Worm (Caenorhabditis elegans): ENCODE results near the gene golg-4.

golg-4 gene

ce11 chrIII:3460061-3460460, 54.7 kb downstream of the golg-4 start, which contains the start of gene C34C12.8 (continued):
- peak; percentile 37 for TF ChIP-seq pax-1 (tag; optimal IDR thresholded peaks at IDR 0.05)
- no peak for TF ChIP-seq ceh-22 (tag; optimal IDR thresholded peaks at IDR 0.05)
- TF ChIP-seq ceh-31 (tag; optimal IDR thresholded peaks at IDR 0.05): peak; percentile 78
- TF ChIP-seq lin-11 (tag; optimal IDR thresholded peaks at IDR 0.05): peak; percentile 17
- peak; percentile 15 for TF ChIP-seq ztf-16 (tag; optimal IDR thresholded peaks at IDR 0.05)
- no peak for TF ChIP-seq pha-4 (tag; optimal IDR thresholded peaks at IDR 0.05)
- TF ChIP-seq C38D4.7 (GFP tag; optimal IDR thresholded peaks at IDR 0.05): no peak
- TF ChIP-seq fkh-10 (GFP tag; optimal IDR thresholded peaks at IDR 0.05): no peak
- TF ChIP-seq sox-4 (tag; optimal IDR thresholded peaks at IDR 0.05): peak; percentile 39
- no peak for TF ChIP-seq hlh-6 (tag; optimal IDR thresholded peaks at IDR 0.05)
- peak; percentile 18 for TF ChIP-seq ets-4 (tag; optimal IDR thresholded peaks at IDR 0.05)
- TF ChIP-seq npax-4 (tag; optimal IDR thresholded peaks at IDR 0.05): peak; percentile 2
- peak; percentile 7 for TF ChIP-seq fkh-6 (tag; optimal IDR thresholded peaks at IDR 0.05)
- peak; percentile 71 for TF ChIP-seq ref-2 (tag; optimal IDR thresholded peaks at IDR 0.05)
- TF ChIP-seq gmeb-2 (tag; optimal IDR thresholded peaks at IDR 0.05): no peak
- no peak for TF ChIP-seq sdc-2 (tag; optimal IDR thresholded peaks at IDR 0.05)
- TF ChIP-seq fax-1 (tag; optimal IDR thresholded peaks at IDR 0.05): peak; percentile 1
- TF ChIP-seq hlh-15 (tag; optimal IDR thresholded peaks at IDR 0.05): peak; percentile 9

ce11 chrIII:3461403-3461802, 56.0 kb downstream of the golg-4 start, which contains the start of gene pph-6:
pph-6 (plus strand) TSS chrIII:3461703.
- TF ChIP-seq pha-4 (tag; optimal IDR thresholded peaks at IDR 0.05): no peak
- TF ChIP-seq ceh-2 (tag; optimal IDR thresholded peaks at IDR 0.05): no peak
- no peak for TF ChIP-seq ceh-9 (tag; optimal IDR thresholded peaks at IDR 0.05)
- no peak for TF ChIP-seq dve-1 (tag; optimal IDR thresholded peaks at IDR 0.05)
- TF ChIP-seq hlh-30 (tag; optimal IDR thresholded peaks at IDR 0.05; ENCODE audit: insufficient read depth): no peak
- TF ChIP-seq ceh-22 (tag; optimal IDR thresholded peaks at IDR 0.05): no peak

ce11 chrIII:3467013-3467412, 61.6 kb downstream of the golg-4 start:
- TF ChIP-seq pros-1 (tag; optimal IDR thresholded peaks at IDR 0.05): no peak
- peak; percentile 93 for TF ChIP-seq nfya-1 (tag; optimal IDR thresholded peaks at IDR 0.05)
- TF ChIP-seq fax-1 (tag; optimal IDR thresholded peaks at IDR 0.05): no peak
- TF ChIP-seq lim-6 (tag; optimal IDR thresholded peaks at IDR 0.05): no peak

DNA sequence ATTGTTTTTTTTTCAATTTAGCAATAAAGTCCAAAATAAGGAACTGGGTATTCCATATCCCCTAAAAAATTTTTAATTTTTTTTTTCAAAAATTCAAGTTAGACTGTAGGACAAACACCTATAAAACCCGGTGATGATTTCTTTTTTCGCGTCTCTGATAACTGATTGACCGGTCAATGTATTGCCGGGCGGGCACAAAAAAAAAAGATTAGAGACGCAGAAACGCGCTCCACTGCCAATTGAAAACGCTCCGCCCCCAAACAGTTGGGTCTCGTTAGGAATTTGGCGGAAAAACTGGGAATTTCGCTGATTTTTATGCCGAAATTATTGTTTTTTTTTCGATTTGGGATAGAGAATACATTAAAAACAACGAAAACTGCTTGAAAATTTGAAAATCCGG, 63.0 kb downstream of the golg-4 start:
- no peak for TF ChIP-seq zip-5 (tag; optimal IDR thresholded peaks at IDR 0.05)
- no peak for TF ChIP-seq fkh-10 (GFP tag; optimal IDR thresholded peaks at IDR 0.05)
- no peak for TF ChIP-seq K09A11.1 (tag; optimal IDR thresholded peaks at IDR 0.05; ENCODE audit: insufficient read depth)
- TF ChIP-seq npax-4 (tag; optimal IDR thresholded peaks at IDR 0.05): no peak
- no peak for TF ChIP-seq pha-4 (tag; optimal IDR thresholded peaks at IDR 0.05)
- TF ChIP-seq syd-9 (tag; optimal IDR thresholded peaks at IDR 0.05): no peak
- no peak for TF ChIP-seq ceh-34 (tag; optimal IDR thresholded peaks at IDR 0.05)

ce11 chrIII:3469646-3470045, 64.3 kb downstream of the golg-4 start, which contains the start of gene smim-14:
smim-14 (minus strand) TSS chrIII:3469746.
- TF ChIP-seq unc-42 (tag; optimal IDR thresholded peaks at IDR 0.05): no peak
- TF ChIP-seq unc-55 (GFP tag; optimal IDR thresholded peaks at IDR 0.05): no peak
- no peak for TF ChIP-seq ceh-22 (tag; optimal IDR thresholded peaks at IDR 0.05)
- no peak for TF ChIP-seq fax-1 (tag; optimal IDR thresholded peaks at IDR 0.05)
- TF ChIP-seq mec-3 (tag; optimal IDR thresholded peaks at IDR 0.05; ENCODE audit: borderline replicate concordance): no peak
- TF ChIP-seq sdc-2 (tag; optimal IDR thresholded peaks at IDR 0.05): no peak
- TF ChIP-seq K02D7.2 (tag; optimal IDR thresholded peaks at IDR 0.05): no peak

DNA sequence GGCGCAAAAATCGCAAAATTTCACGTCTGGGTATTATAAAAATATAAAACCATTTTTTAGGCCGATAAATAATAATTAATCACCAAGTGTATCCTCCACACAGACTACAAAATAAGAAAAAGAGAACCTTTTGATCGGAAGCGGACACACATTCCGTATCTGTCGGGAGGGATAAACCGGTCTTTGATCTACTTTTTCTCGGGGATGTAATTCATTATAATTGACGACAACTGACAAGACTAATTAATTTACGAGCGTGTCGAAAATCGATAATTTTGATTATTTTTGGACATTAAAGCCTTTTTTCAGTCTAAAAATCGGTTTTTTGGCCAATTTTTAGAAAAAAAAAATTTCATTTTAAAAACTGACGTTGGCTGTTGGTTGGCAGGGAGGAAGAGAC, 65.1 kb downstream of the golg-4 start:
- TF ChIP-seq unc-55 (GFP tag; optimal IDR thresholded peaks at IDR 0.05) (peak; percentile 80), nfya-1 (tag; optimal IDR thresholded peaks at IDR 0.05) (no peak)
